Fruit fly (Drosophila melanogaster): ENCODE data around the gene Ugt303B3.

DNA sequence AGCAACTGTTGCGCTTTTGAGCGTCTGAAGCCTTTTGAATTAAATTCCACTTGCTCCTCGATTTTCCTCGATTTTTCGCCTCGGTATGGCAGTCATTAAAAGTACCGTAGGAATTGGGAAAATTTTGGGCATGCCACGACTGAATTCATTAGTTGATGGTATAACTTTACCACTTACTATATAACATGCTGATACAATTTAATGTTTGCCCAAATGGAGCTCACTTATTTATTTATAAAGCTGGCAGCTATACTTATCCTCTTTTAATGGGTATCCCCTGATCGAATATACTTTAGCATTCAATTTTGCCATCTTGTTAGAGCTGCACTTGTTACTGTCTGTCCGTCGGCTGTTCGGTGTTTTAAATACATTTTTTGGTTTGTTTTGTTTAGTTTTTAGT is 7.2 kb downstream of the Ugt303B3 start:
- no peak for TF ChIP-seq CG8478 (optimal IDR thresholded peaks at IDR 0.05)
- no peak for TF ChIP-seq CTCF (optimal IDR thresholded peaks at IDR 0.05)
